Worm (Caenorhabditis elegans) whole organism, late embryonic: ENCODE measurements around the gene gba-4.

Source experiments
- ceh-24 ChIP-seq: sonication (generic microtip); optimal IDR thresholded peaks from 2 replicates; lab custom pipeline; 2016; ENCODE audit warnings: mild to moderate bottlenecking, missing genetic modification characterization, missing compliant biosample characterization
- fkh-10 ChIP-seq: fragments of 150-350 bp; optimal IDR thresholded peaks from 2 replicates; lab custom pipeline; 2014; ENCODE audit warnings: missing biosample characterization, missing genetic modification reagents, missing genetic modification characterization
- hlh-13 ChIP-seq: fragments of 200-800 bp; sonication (Bioruptor generic); optimal IDR thresholded peaks from 2 replicates; lab custom pipeline; 2018; ENCODE audit warnings: mild to moderate bottlenecking, missing genetic modification characterization, missing compliant biosample characterization

DNA sequence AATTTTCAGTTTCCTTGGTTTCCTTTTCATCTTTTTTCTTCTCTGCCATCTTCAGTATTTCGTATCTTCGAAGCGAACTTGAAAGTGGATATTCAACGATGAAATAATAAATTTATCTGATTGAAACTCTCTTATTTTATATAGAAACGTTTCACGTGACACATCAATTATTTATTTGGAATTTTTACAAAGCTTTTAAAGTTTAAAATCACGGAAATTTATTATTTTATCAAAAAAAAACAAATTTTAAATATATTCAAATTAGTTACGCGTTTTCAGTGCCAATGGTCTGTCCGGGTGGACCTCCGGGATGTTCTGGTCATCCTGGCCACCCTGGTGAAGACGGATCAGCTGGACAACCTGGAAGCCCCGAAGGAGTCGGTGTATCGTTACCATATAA is 47.7 kb downstream of the gba-4 start, which contains the start of gene ZK354.7:
- TF ChIP-seq ceh-24 (tag; lab: Kevin White, UChicago) (no peak), fkh-10 (no peak), hlh-13 (GFP tag; lab: Kevin White, UChicago) (no peak)
